Fruit fly (Drosophila melanogaster): ENCODE results near the gene CG15760.

DNA sequence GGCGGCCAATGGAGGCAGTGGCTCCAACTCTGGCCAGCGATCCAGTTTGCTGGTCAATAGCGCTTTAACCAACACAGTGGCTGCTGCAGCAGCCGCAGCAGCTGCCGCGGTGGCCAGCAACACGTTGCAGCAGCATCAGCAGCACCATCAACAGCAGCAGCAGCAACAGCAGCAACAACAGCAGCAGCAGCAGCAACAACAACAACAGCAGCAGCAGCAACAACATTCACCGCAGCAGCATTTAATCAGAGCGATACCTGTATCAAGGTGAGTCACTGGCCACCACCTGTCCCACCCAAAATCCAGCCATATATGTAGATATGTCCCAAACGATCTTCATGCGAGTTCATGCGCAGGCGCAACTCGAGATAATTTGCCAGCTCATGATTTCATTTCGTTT is 19.7 kb upstream of the CG15760 start:
- TF ChIP-seq CG6854 (GFP tag; optimal IDR thresholded peaks at IDR 0.05) (no peak), CG16779 (tag; optimal IDR thresholded peaks at IDR 0.05) (no peak)

Measured in whole organism, prepupa.